Worm (Caenorhabditis elegans): ENCODE measurements around the gene syf-3.

Gene syf-3

ce11 chrV:5975724-5976123, 35.9 kb downstream of the syf-3 start, which contains the start of gene acy-2:
TSS of gene acy-2 (plus strand) at chrV:5976024.
- no peak for TF ChIP-seq T22C8.4 (GFP tag; IDR thresholded peaks at IDR 0.05)
- no peak for TF ChIP-seq cog-1 (tag; optimal IDR thresholded peaks at IDR 0.05)
- TF ChIP-seq klf-2 (GFP tag; conservative IDR thresholded peaks at IDR 0.05) = no peak
- no peak for TF ChIP-seq tab-1 (GFP tag; IDR thresholded peaks at IDR 0.05)
- TF ChIP-seq ref-1 (GFP tag; conservative IDR thresholded peaks at IDR 0.05) = no peak
- TF ChIP-seq ztf-23 (GFP tag; IDR thresholded peaks at IDR 0.05) = no peak
- TF ChIP-seq ztf-29 (GFP tag; IDR thresholded peaks at IDR 0.05) = no peak
- no peak for TF ChIP-seq med-1 (GFP tag; optimal IDR thresholded peaks at IDR 0.05; ENCODE audit: insufficient read depth)
- no peak for TF ChIP-seq flt-1 (GFP tag; IDR thresholded peaks at IDR 0.05)

ce11 chrV:5982722-5983121, 42.9 kb downstream of the syf-3 start:
- no peak for TF ChIP-seq flt-1 (GFP tag; IDR thresholded peaks at IDR 0.05)
- no peak for TF ChIP-seq med-1 (GFP tag; optimal IDR thresholded peaks at IDR 0.05; ENCODE audit: insufficient read depth)
- no peak for TF ChIP-seq ztf-29 (GFP tag; IDR thresholded peaks at IDR 0.05)
- TF ChIP-seq T22C8.4 (GFP tag; IDR thresholded peaks at IDR 0.05) = no peak
- no peak for TF ChIP-seq cog-1 (tag; optimal IDR thresholded peaks at IDR 0.05)
- TF ChIP-seq klf-2 (GFP tag; conservative IDR thresholded peaks at IDR 0.05) = no peak
- TF ChIP-seq ztf-23 (GFP tag; IDR thresholded peaks at IDR 0.05) = no peak
- no peak for TF ChIP-seq ref-1 (GFP tag; conservative IDR thresholded peaks at IDR 0.05)
- no peak for TF ChIP-seq tab-1 (GFP tag; IDR thresholded peaks at IDR 0.05)

- no peak for TF ChIP-seq flt-1 (GFP tag; IDR thresholded peaks at IDR 0.05)
These were observed 43.6 kb downstream of the syf-3 start, which contains the start of gene dhs-16 for ce11 chrV:5983380-5983779. TSS of gene dhs-16 (plus strand) at chrV:5983745.

ce11 chrV:5984244-5984643, 44.4 kb downstream of the syf-3 start:
- TF ChIP-seq ztf-23 (GFP tag; IDR thresholded peaks at IDR 0.05) = no peak
- no peak for TF ChIP-seq ztf-29 (GFP tag; IDR thresholded peaks at IDR 0.05)
- no peak for TF ChIP-seq ref-1 (GFP tag; conservative IDR thresholded peaks at IDR 0.05)
- no peak for TF ChIP-seq flt-1 (GFP tag; IDR thresholded peaks at IDR 0.05)
- no peak for TF ChIP-seq med-1 (GFP tag; optimal IDR thresholded peaks at IDR 0.05; ENCODE audit: insufficient read depth)
- TF ChIP-seq klf-2 (GFP tag; conservative IDR thresholded peaks at IDR 0.05) = no peak
- TF ChIP-seq T22C8.4 (GFP tag; IDR thresholded peaks at IDR 0.05) = no peak
- no peak for TF ChIP-seq cog-1 (tag; optimal IDR thresholded peaks at IDR 0.05)
- TF ChIP-seq tab-1 (GFP tag; IDR thresholded peaks at IDR 0.05) = no peak

- TF ChIP-seq tab-1 (GFP tag; IDR thresholded peaks at IDR 0.05) (no peak), klf-2 (GFP tag; conservative IDR thresholded peaks at IDR 0.05) (no peak), ztf-23 (GFP tag; IDR thresholded peaks at IDR 0.05) (no peak), ref-1 (GFP tag; conservative IDR thresholded peaks at IDR 0.05) (no peak), med-1 (GFP tag; optimal IDR thresholded peaks at IDR 0.05; ENCODE audit: insufficient read depth) (no peak), flt-1 (GFP tag; IDR thresholded peaks at IDR 0.05) (no peak), T22C8.4 (GFP tag; IDR thresholded peaks at IDR 0.05) (no peak), cog-1 (tag; optimal IDR thresholded peaks at IDR 0.05) (no peak), ztf-29 (GFP tag; IDR thresholded peaks at IDR 0.05) (no peak)
These were observed 46.9 kb downstream of the syf-3 start, which contains the start of gene C10F3.7 for ce11 chrV:5986755-5987154. TSS of gene C10F3.7 (minus strand) at chrV:5986855.

ce11 chrV:5990383-5990782, 50.6 kb downstream of the syf-3 start, which contains the start of gene fut-8:
TSS of gene fut-8 (minus strand) at chrV:5990483.
- no peak for TF ChIP-seq cog-1 (tag; optimal IDR thresholded peaks at IDR 0.05)
- TF ChIP-seq ztf-23 (GFP tag; IDR thresholded peaks at IDR 0.05) = no peak
- TF ChIP-seq flt-1 (GFP tag; IDR thresholded peaks at IDR 0.05) = no peak
- TF ChIP-seq ztf-29 (GFP tag; IDR thresholded peaks at IDR 0.05) = no peak
- TF ChIP-seq klf-2 (GFP tag; conservative IDR thresholded peaks at IDR 0.05) = no peak
- TF ChIP-seq ref-1 (GFP tag; conservative IDR thresholded peaks at IDR 0.05) = no peak
- no peak for TF ChIP-seq T22C8.4 (GFP tag; IDR thresholded peaks at IDR 0.05)
- TF ChIP-seq med-1 (GFP tag; optimal IDR thresholded peaks at IDR 0.05; ENCODE audit: insufficient read depth) = no peak
- no peak for TF ChIP-seq tab-1 (GFP tag; IDR thresholded peaks at IDR 0.05)

ce11 chrV:5991490-5992069, 51.8 kb downstream of the syf-3 start:
- TF ChIP-seq T22C8.4 (GFP tag; IDR thresholded peaks at IDR 0.05) (no peak), cog-1 (tag; optimal IDR thresholded peaks at IDR 0.05) (peak; percentile 60)
